Worm (Caenorhabditis elegans) whole organism, young adult: ENCODE data around the gene str-88.

Experiments
- nfya-1 ChIP-seq: sonication (generic microtip); optimal IDR thresholded peaks from 2 replicates; lab custom pipeline; 2017; ENCODE audit warnings: antibody characterized with exemption, missing compliant biosample characterization, missing genetic modification characterization, borderline replicate concordance; ENCODE audit not compliant: insufficient read depth
- nhr-179 ChIP-seq: sonication (generic microtip); optimal IDR thresholded peaks from 2 replicates; lab custom pipeline; 2016; ENCODE audit warnings: mild to moderate bottlenecking, missing genetic modification characterization, missing compliant biosample characterization
- snpc-4 ChIP-seq, 5 experiments: fragments of 150-350 bp in 1 of 5; sonication (generic microtip) in 4 of 5; optimal IDR thresholded peaks; 2 replicates each; lab custom pipeline; 2014 to 2018; ENCODE audit warnings: missing genetic modification characterization in 5 of 5, missing biosample characterization in 3 of 5, antibody characterized with exemption in 2 of 5, mild to moderate bottlenecking in 2 of 5, missing compliant biosample characterization in 2 of 5, missing genotype in 2 of 5, moderate library complexity in 2 of 5, missing genetic modification reagents in 1 of 5

DNA sequence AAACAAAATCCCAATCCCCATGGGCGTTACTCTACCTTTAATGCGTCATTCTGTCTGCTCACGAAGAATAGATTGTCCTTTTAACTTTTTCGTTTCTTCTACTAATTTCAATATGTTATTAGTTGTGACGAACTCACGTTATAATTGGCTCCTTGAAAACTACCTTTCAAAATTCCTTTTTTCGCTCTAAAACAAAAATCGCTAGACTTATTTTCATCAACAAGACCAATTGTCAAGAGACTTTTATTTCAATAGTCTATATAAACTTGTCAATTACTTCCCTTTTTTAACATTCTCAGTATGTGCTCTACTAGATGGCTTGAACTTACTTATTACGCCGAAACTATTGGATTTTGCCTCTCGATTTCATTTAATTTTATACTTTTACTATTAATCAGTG lies 1.1 kb upstream of the str-88 start, which contains the start of gene str-102:
- TF ChIP-seq nfya-1 (no peak), snpc-4 (GFP tag; optimal IDR thresholded peaks at IDR 0.05; lab: Kevin White, UChicago) (no peak), snpc-4 (tag; optimal IDR thresholded peaks at IDR 0.05; lab: Kevin White, UChicago) (no peak), nhr-179 (tag; lab: Kevin White, UChicago) (no peak)
